Fruit fly (Drosophila melanogaster) whole organism, adult: Measurements from ENCODE around the gene CG9184.

Experiments used
- CG12768 ChIP-seq: fragments of 200-800 bp; sonication (Bioruptor generic); optimal IDR thresholded peaks from 2 replicates; lab custom pipeline; 2017; ENCODE audit warnings: missing biosample characterization, missing genetic modification characterization, mild to moderate bottlenecking, moderate library complexity, missing genetic modification reagents
- CG14711 ChIP-seq: fragments of 200-800 bp; sonication (Bioruptor generic); optimal IDR thresholded peaks from 2 replicates; lab custom pipeline; 2018; ENCODE audit warnings: missing biosample characterization, mild to moderate bottlenecking, missing genetic modification characterization, moderate library complexity
- CG1620 ChIP-seq: fragments of 200-800 bp; sonication (Bioruptor generic); optimal IDR thresholded peaks from 2 replicates; lab custom pipeline; 2016; ENCODE audit warnings: missing biosample characterization, missing genetic modification characterization
- CG7045 ChIP-seq: fragments of 200-800 bp; sonication (Bioruptor generic); optimal IDR thresholded peaks from 2 replicates; lab custom pipeline; 2017; ENCODE audit warnings: missing biosample characterization, mild to moderate bottlenecking, missing genetic modification characterization
- Hr96 ChIP-seq: fragments of 200-800 bp; sonication (Bioruptor generic); optimal IDR thresholded peaks from 2 replicates; lab custom pipeline; 2016; ENCODE audit warnings: missing biosample characterization, missing genetic modification characterization
- bab1 ChIP-seq: fragments of 200-800 bp; sonication (Bioruptor generic); optimal IDR thresholded peaks from 3 replicates; lab custom pipeline; 2019; ENCODE audit warnings: missing biosample characterization, mild to moderate bottlenecking, missing genetic modification characterization, moderate library complexity
- cnc ChIP-seq, 2 experiments: fragments of >200 bp; optimal IDR thresholded peaks; 2 replicates each; lab custom pipeline; 2017
- ovo ChIP-seq: fragments of 200-800 bp; sonication (Bioruptor generic); optimal IDR thresholded peaks from 2 replicates; lab custom pipeline; 2016; ENCODE audit warnings: missing biosample characterization, missing genetic modification characterization
- pad ChIP-seq: fragments of 200-800 bp; sonication (Bioruptor generic); optimal IDR thresholded peaks from 3 replicates; lab custom pipeline; 2017; ENCODE audit warnings: missing biosample characterization, missing genetic modification characterization, mild to moderate bottlenecking, moderate library complexity, missing genetic modification reagents
- toe ChIP-seq: fragments of 200-800 bp; sonication (Bioruptor generic); optimal IDR thresholded peaks from 2 replicates; lab custom pipeline; 2016; ENCODE audit warnings: missing biosample characterization, missing genetic modification characterization

DNA sequence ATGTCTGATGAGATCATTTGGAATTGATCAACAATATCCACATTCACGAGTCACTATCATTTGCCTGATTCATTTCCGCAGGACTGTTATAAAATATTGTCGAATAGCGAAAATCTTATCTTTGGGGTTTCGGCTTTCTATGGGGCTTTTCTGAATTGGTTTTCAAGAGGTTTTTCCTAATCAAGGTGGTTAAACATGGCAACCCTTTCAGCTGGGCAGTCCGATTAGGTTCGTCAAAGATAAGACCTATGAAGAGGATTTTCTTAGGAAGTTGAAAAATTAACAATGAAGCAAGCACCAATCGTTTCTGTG is 3.0 kb upstream of the CG9184 start:
- no peak for TF ChIP-seq pad
- TF ChIP-seq CG12768 (GFP tag; lab: Kevin White, UChicago): no peak
- no peak for TF ChIP-seq toe
- no peak for TF ChIP-seq CG7045 (GFP tag; lab: Kevin White, UChicago)
- no peak for TF ChIP-seq CG14711
- TF ChIP-seq Hr96 (GFP tag; lab: Kevin White, UChicago): no peak
- TF ChIP-seq CG1620 (GFP tag; lab: Kevin White, UChicago): no peak
- no peak for TF ChIP-seq cnc (optimal IDR thresholded peaks at IDR 0.05; lab: Kevin White, UChicago)
- TF ChIP-seq bab1 (GFP tag; lab: Kevin White, UChicago): no peak
- no peak for TF ChIP-seq ovo
